Fruit fly (Drosophila melanogaster): ENCODE results near the gene dpr16.

DNA sequence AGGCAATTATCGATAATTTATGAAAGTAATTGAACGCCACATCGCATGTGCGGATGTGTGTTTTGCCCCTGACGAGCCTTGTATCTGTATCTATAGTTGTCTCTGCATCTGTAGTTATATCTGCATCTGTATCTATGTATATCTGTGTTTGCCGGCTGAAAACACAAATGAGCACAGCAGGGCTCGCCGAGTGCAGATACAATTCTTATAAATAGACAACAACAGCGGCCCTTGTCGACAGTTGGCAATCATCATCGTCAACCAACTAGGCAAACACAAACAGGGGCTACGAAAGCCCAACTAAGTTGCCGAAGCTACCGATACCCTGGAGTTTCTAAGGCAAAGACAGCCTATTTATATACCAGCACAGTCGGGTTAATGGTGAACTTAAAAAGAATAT is 43.8 kb upstream of the dpr16 start:
- TF ChIP-seq ttk (optimal IDR thresholded peaks at IDR 0.05) = no peak
- TF ChIP-seq h (optimal IDR thresholded peaks at IDR 0.05) = no peak
- no peak for TF ChIP-seq psq (optimal IDR thresholded peaks at IDR 0.05)
- TF ChIP-seq Sin3A (optimal IDR thresholded peaks at IDR 0.05) = no peak

All from Kc167 (cell line).